Worm (Caenorhabditis elegans) whole organism, early embryonic: Measurements from ENCODE around the gene fbxa-206.

ENCODE experiments used
- B0310.2 ChIP-seq: sonication (generic microtip); optimal IDR thresholded peaks from 2 replicates; lab custom pipeline; 2016; ENCODE audit warnings: mild to moderate bottlenecking, missing genetic modification characterization, missing compliant biosample characterization
- F13C5.2 ChIP-seq: sonication (generic microtip); optimal IDR thresholded peaks from 2 replicates; lab custom pipeline; 2017; ENCODE audit warnings: mild to moderate bottlenecking, missing genetic modification characterization, inconsistent platforms, missing compliant biosample characterization
- aly-1 ChIP-seq: sonication (generic microtip); optimal IDR thresholded peaks from 2 replicates; lab custom pipeline; 2016; ENCODE audit warnings: missing genetic modification characterization, missing compliant biosample characterization
- ama-1 ChIP-seq: fragments of 150-350 bp; optimal IDR thresholded peaks from 2 replicates; lab custom pipeline; 2014
- ceh-13 ChIP-seq: fragments of 200-800 bp; sonication (Bioruptor generic); optimal IDR thresholded peaks from 2 replicates; lab custom pipeline; 2018; ENCODE audit warnings: mild to moderate bottlenecking, missing genetic modification characterization, missing compliant biosample characterization
- ceh-36 ChIP-seq: sonication (generic microtip); optimal IDR thresholded peaks from 2 replicates; lab custom pipeline; 2016; ENCODE audit warnings: missing genetic modification characterization, inconsistent platforms, missing compliant biosample characterization
- ets-7 ChIP-seq: sonication (generic microtip); optimal IDR thresholded peaks from 2 replicates; lab custom pipeline; 2016; ENCODE audit warnings: missing genotype, missing genetic modification characterization, missing compliant biosample characterization
- flt-1 ChIP-seq: fragments of 200-800 bp; sonication (Bioruptor generic); IDR thresholded peaks from 2 replicates; pipeline ENCODE4 v1.3.6; 2022; ENCODE audit warnings: missing genetic modification characterization, missing compliant biosample characterization
- hmbx-1 ChIP-seq: sonication (generic microtip); optimal IDR thresholded peaks from 2 replicates; lab custom pipeline; 2016; ENCODE audit warnings: mild to moderate bottlenecking, missing genetic modification characterization, missing compliant biosample characterization
- hmg-4 ChIP-seq: fragments of 200-800 bp; sonication (Bioruptor generic); optimal IDR thresholded peaks from 2 replicates; lab custom pipeline; 2018; ENCODE audit warnings: mild to moderate bottlenecking, missing genetic modification characterization, missing compliant biosample characterization
- hnd-1 ChIP-seq: sonication (generic microtip); optimal IDR thresholded peaks from 2 replicates; lab custom pipeline; 2016; ENCODE audit warnings: missing genetic modification characterization, missing compliant biosample characterization
- pes-1 ChIP-seq: fragments of 200-800 bp; sonication (Bioruptor generic); IDR thresholded peaks from 2 replicates; pipeline ENCODE4 v1.3.6; 2022; ENCODE audit warnings: missing genetic modification reagents, missing genetic modification characterization, missing compliant biosample characterization
- scrt-1 ChIP-seq: fragments of 200-800 bp; sonication (Bioruptor generic); IDR thresholded peaks from 2 replicates; pipeline ENCODE4 v1.3.6; 2022; ENCODE audit warnings: missing genetic modification characterization, missing compliant biosample characterization
- sea-1 ChIP-seq: fragments of 200-800 bp; sonication (Bioruptor generic); conservative IDR thresholded peaks from 2 replicates; pipeline ENCODE4 v1.3.6; 2022; ENCODE audit warnings: missing genetic modification characterization, missing compliant biosample characterization
- tbx-11 ChIP-seq: fragments of 200-800 bp; sonication (Bioruptor generic); IDR thresholded peaks from 2 replicates; pipeline ENCODE4 v1.3.6; 2022; ENCODE audit warnings: missing genetic modification characterization, missing compliant biosample characterization
- tbx-37 ChIP-seq: fragments of 200-800 bp; sonication (Bioruptor generic); conservative IDR thresholded peaks from 2 replicates; pipeline ENCODE4 v1.3.6; 2022; ENCODE audit warnings: missing genetic modification reagents, missing genetic modification characterization, missing compliant biosample characterization
- tra-4 ChIP-seq: sonication (generic microtip); optimal IDR thresholded peaks from 2 replicates; lab custom pipeline; 2017; ENCODE audit warnings: missing genetic modification characterization, missing compliant biosample characterization

The fbxa-206 gene

ce11 chrV:16893440-16893839 is 24.8 kb downstream of the fbxa-206 start, which contains the start of gene F09C6.15:
Gene F09C6.15, plus strand, starts transcription at chrV:16893740.
- TF ChIP-seq B0310.2 (tag; lab: Kevin White, UChicago) (no peak), hnd-1 (tag; lab: Kevin White, UChicago) (no peak), pes-1 (GFP tag; lab: Robert Waterston, UW) (no peak), ceh-36 (no peak), tra-4 (tag; lab: Kevin White, UChicago) (no peak), ets-7 (tag; lab: Kevin White, UChicago) (no peak), hmg-4 (GFP tag; lab: Kevin White, UChicago) (no peak)

DNA sequence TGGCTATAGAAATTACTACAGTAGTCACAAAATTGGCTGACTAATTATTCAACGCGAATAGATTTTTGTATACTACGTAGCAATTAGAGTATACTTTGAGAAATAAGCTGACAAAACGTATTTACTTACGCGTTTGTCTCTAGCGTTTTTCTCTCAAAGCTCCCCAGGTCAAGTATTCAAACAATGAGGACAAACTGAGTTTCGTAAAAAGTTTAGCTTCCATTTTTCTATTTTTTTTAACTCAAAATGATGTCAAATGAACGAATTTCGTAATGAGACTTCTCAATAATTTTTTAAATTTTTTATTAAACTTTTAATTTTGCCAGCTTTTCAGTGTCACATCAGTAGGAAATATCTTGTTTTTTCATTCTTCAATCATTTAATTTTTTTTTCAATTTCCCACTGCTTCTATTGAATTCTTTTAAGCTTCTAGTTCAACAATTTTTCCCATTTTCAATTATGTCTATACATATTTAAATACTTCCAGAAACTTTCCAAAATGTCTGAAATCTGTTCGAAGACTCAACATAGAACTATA is 29.4 kb downstream of the fbxa-206 start, which contains the start of the genes ifas-2 and fbxa-44:
Gene ifas-2, minus strand, starts transcription at position 101 of the 538 bp plus-strand sequence.
Gene fbxa-44, plus strand, starts transcription at position 488 of the 538 bp plus-strand sequence.
- TF ChIP-seq ama-1 (lab: Kevin White, UChicago) (no peak), sea-1 (GFP tag; lab: Robert Waterston, UW) (no peak), hnd-1 (tag; lab: Kevin White, UChicago) (no peak), scrt-1 (GFP tag; lab: Robert Waterston, UW) (no peak), tra-4 (tag; lab: Kevin White, UChicago) (no peak)

- TF ChIP-seq tra-4 (tag; lab: Kevin White, UChicago) (no peak), hmg-4 (GFP tag; lab: Kevin White, UChicago) (no peak), tbx-11 (GFP tag; lab: Robert Waterston, UW) (no peak), pes-1 (GFP tag; lab: Robert Waterston, UW) (no peak), ceh-36 (no peak), flt-1 (GFP tag; lab: Robert Waterston, UW) (no peak), ceh-13 (no peak)
These were observed 33.5 kb downstream of the fbxa-206 start, which contains the start of gene F09C6.13 for ce11 chrV:16884744-16885143. Gene F09C6.13, plus strand, starts transcription at chrV:16885044.

- no peak for TF ChIP-seq hmbx-1 (tag; lab: Kevin White, UChicago)
- TF ChIP-seq F13C5.2, result no peak
- TF ChIP-seq tra-4 (tag; lab: Kevin White, UChicago), result no peak
- TF ChIP-seq hnd-1 (tag; lab: Kevin White, UChicago), result no peak
- TF ChIP-seq tbx-11 (GFP tag; lab: Robert Waterston, UW), result no peak
- no peak for TF ChIP-seq scrt-1 (GFP tag; lab: Robert Waterston, UW)
- no peak for TF ChIP-seq pes-1 (GFP tag; lab: Robert Waterston, UW)
- TF ChIP-seq ceh-13, result no peak
- TF ChIP-seq sea-1 (GFP tag; lab: Robert Waterston, UW), result no peak
- TF ChIP-seq tbx-37 (GFP tag; lab: Robert Waterston, UW), result no peak
- no peak for TF ChIP-seq flt-1 (GFP tag; lab: Robert Waterston, UW)
- TF ChIP-seq hmg-4 (GFP tag; lab: Kevin White, UChicago), result no peak
- no peak for TF ChIP-seq ets-7 (tag; lab: Kevin White, UChicago)
- TF ChIP-seq aly-1 (tag; lab: Kevin White, UChicago), result no peak
- no peak for TF ChIP-seq B0310.2 (tag; lab: Kevin White, UChicago)
- TF ChIP-seq ama-1 (lab: Kevin White, UChicago), result no peak
- no peak for TF ChIP-seq ceh-36
These were observed 35.9 kb downstream of the fbxa-206 start, which contains the start of the genes F09C6.11 and F09C6.12 for ce11 chrV:16882260-16882918. Gene F09C6.11, minus strand, starts transcription at chrV:16882310. Gene F09C6.12, plus strand, starts transcription at chrV:16882868.

DNA sequence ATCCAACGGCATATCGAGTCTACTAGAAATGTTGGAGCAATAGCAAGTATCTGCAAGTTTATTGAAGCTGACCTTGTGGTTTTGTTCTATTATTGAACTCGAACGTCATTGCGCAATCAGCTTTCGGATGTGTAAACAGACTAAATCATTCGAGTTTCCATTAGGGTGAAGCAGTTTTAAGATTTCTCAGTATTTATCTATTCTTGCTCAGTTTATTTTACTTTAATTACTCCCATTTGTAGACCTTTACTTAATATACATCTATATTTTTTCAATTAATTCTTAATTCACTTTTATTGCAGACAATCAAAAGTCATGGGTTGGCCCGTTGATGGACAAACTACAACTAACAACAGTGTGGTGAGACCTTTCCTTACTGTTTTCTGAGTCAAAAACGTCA is 37.6 kb downstream of the fbxa-206 start, which contains the start of gene F09C6.14:
Gene F09C6.14, plus strand, starts transcription at position 301 of the 400 bp plus-strand sequence.
- no peak for TF ChIP-seq tra-4 (tag; lab: Kevin White, UChicago)
- TF ChIP-seq scrt-1 (GFP tag; lab: Robert Waterston, UW), result no peak
- no peak for TF ChIP-seq ets-7 (tag; lab: Kevin White, UChicago)

DNA sequence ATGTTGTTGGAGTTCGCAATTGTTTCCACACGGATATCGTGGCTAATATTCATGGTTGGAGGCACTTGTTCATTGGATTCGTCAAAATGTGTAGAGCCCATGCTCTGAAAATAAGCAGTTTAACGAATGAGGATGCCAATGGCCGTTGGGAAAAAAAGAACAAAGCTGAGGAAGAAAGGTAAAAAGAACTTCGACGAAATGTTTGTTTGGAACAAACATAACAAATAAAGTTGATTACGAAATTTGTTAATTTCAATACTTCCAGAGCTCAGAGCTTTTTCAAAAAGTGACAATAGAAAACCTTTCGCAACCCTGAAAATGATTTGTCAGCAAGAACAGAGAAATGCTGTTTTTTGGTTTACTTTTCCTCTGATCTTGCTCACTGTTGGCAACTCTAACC is 38.2 kb downstream of the fbxa-206 start, which contains the start of gene F09C6.3:
Gene F09C6.3, minus strand, starts transcription at position 101 of the 400 bp plus-strand sequence.
- TF ChIP-seq pes-1 (GFP tag; lab: Robert Waterston, UW), result no peak
- no peak for TF ChIP-seq tbx-11 (GFP tag; lab: Robert Waterston, UW)
- TF ChIP-seq ets-7 (tag; lab: Kevin White, UChicago), result no peak
- no peak for TF ChIP-seq sea-1 (GFP tag; lab: Robert Waterston, UW)
- TF ChIP-seq scrt-1 (GFP tag; lab: Robert Waterston, UW), result no peak
- TF ChIP-seq flt-1 (GFP tag; lab: Robert Waterston, UW), result no peak
- TF ChIP-seq ceh-36, result no peak
- TF ChIP-seq B0310.2 (tag; lab: Kevin White, UChicago), result no peak
- no peak for TF ChIP-seq F13C5.2
- TF ChIP-seq tbx-37 (GFP tag; lab: Robert Waterston, UW), result no peak
- TF ChIP-seq hmg-4 (GFP tag; lab: Kevin White, UChicago), result no peak
- TF ChIP-seq tra-4 (tag; lab: Kevin White, UChicago), result no peak
- no peak for TF ChIP-seq ama-1 (lab: Kevin White, UChicago)
- no peak for TF ChIP-seq aly-1 (tag; lab: Kevin White, UChicago)
- TF ChIP-seq hmbx-1 (tag; lab: Kevin White, UChicago), result no peak
- no peak for TF ChIP-seq ceh-13
- TF ChIP-seq hnd-1 (tag; lab: Kevin White, UChicago), result no peak

DNA sequence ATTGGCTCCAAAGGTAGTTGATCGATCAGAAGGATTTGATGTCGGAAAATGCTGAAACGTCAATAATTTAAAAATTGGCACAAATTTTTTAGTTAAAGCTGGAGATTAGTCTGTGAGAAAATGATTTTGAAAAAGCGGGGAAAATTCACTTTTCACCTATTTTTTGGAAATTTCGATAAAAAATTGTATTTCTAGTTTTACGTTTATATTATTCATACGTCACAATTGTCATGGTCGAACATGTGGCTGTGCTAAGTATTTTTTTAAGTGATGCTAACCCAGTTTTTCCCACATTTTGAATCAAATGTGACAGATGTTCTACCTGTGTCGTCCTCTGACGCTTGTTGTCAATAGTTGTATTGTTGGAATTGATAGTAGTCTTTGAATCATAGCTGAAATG is 38.7 kb downstream of the fbxa-206 start:
- TF ChIP-seq hmg-4 (GFP tag; lab: Kevin White, UChicago) (no peak), sea-1 (GFP tag; lab: Robert Waterston, UW) (no peak), tbx-11 (GFP tag; lab: Robert Waterston, UW) (no peak), ama-1 (lab: Kevin White, UChicago) (no peak), flt-1 (GFP tag; lab: Robert Waterston, UW) (no peak), ceh-13 (no peak), hnd-1 (tag; lab: Kevin White, UChicago) (no peak), ceh-36 (no peak), pes-1 (GFP tag; lab: Robert Waterston, UW) (no peak), tra-4 (tag; lab: Kevin White, UChicago) (no peak), scrt-1 (GFP tag; lab: Robert Waterston, UW) (no peak), ets-7 (tag; lab: Kevin White, UChicago) (no peak), hmbx-1 (tag; lab: Kevin White, UChicago) (no peak), B0310.2 (tag; lab: Kevin White, UChicago) (no peak), aly-1 (tag; lab: Kevin White, UChicago) (no peak), tbx-37 (GFP tag; lab: Robert Waterston, UW) (no peak), F13C5.2 (no peak)
